Fruit fly (Drosophila melanogaster): Measurements from ENCODE around the gene TfIIB.

TfIIB gene

DNA sequence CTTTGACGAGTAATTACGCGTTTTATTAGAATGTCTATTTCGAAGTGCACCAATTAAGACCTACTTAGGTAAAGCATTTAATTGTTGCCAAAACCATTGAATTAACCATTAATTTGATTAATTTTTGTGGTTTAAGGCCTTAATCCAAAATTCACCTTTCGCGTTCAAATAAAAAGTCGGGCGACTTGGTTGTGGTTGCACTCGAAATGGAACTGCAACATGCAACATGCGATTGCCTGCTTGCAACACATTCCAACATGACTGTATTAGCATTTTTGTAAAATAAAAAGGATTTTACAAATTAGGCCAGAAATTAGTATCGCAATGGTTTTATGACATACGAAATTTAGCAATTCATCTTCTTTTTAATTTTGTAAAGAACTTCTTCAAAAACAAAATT is 43.7 kb downstream of the TfIIB start:
- TF ChIP-seq toe (GFP tag; optimal IDR thresholded peaks at IDR 0.05) (no peak), CG33017 (tag; optimal IDR thresholded peaks at IDR 0.05) (no peak), pad (GFP tag; optimal IDR thresholded peaks at IDR 0.05) (no peak), CG7101 (tag; optimal IDR thresholded peaks at IDR 0.05) (no peak), CG11617 (GFP tag; optimal IDR thresholded peaks at IDR 0.05) (no peak), CG1620 (GFP tag; optimal IDR thresholded peaks at IDR 0.05) (no peak), Clk (GFP tag; optimal IDR thresholded peaks at IDR 0.05) (no peak), ovo (GFP tag; optimal IDR thresholded peaks at IDR 0.05) (no peak), cnc (optimal IDR thresholded peaks at IDR 0.05) (no peak), Mnt (GFP tag; optimal IDR thresholded peaks at IDR 0.05) (no peak), cic (GFP tag; optimal IDR thresholded peaks at IDR 0.05) (no peak), bab1 (GFP tag; optimal IDR thresholded peaks at IDR 0.05) (no peak), Hr96 (GFP tag; optimal IDR thresholded peaks at IDR 0.05) (no peak), tj (GFP tag; optimal IDR thresholded peaks at IDR 0.05) (no peak), Crg-1 (GFP tag; optimal IDR thresholded peaks at IDR 0.05) (no peak)

- no peak for TF ChIP-seq CG14711 (tag; optimal IDR thresholded peaks at IDR 0.05)
These were observed 45.7 kb downstream of the TfIIB start, which contains the start of gene RluA-2 for dm6 chr2L:10476879-10477278. Gene RluA-2, plus strand, starts transcription at chr2L:10477073.

- TF ChIP-seq bab1 (GFP tag; optimal IDR thresholded peaks at IDR 0.05), result no peak
- TF ChIP-seq Crg-1 (GFP tag; optimal IDR thresholded peaks at IDR 0.05), result no peak
- no peak for TF ChIP-seq Clk (GFP tag; optimal IDR thresholded peaks at IDR 0.05)
- TF ChIP-seq Mnt (GFP tag; optimal IDR thresholded peaks at IDR 0.05), result peak; percentile 42
- no peak for TF ChIP-seq CG7101 (tag; optimal IDR thresholded peaks at IDR 0.05)
- no peak for TF ChIP-seq cic (GFP tag; optimal IDR thresholded peaks at IDR 0.05)
These were observed 48.7 kb downstream of the TfIIB start for dm6 chr2L:10479859-10480258.

Measured in whole organism, adult.